Worm (Caenorhabditis elegans) whole organism, L2 larva: ENCODE results near the gene F42A10.5.

Source experiments
- C34F6.9 ChIP-seq: fragments of 150-350 bp; optimal IDR thresholded peaks from 2 replicates; lab custom pipeline; 2014; ENCODE audit warnings: missing biosample characterization, missing genetic modification characterization
- F13H6.1 ChIP-seq: sonication (generic microtip); optimal IDR thresholded peaks from 2 replicates; lab custom pipeline; 2016; ENCODE audit warnings: missing genetic modification characterization, missing compliant biosample characterization
- R02D3.7 ChIP-seq: fragments of 150-350 bp; optimal IDR thresholded peaks from 2 replicates; lab custom pipeline; 2014; ENCODE audit warnings: missing biosample characterization, missing genetic modification characterization
- ZK546.5 ChIP-seq: sonication (generic microtip); optimal IDR thresholded peaks from 2 replicates; lab custom pipeline; 2017; ENCODE audit warnings: missing biosample characterization, missing genetic modification characterization
- aly-2 ChIP-seq: fragments of 150-350 bp; optimal IDR thresholded peaks from 2 replicates; lab custom pipeline; 2014; ENCODE audit warnings: missing biosample characterization, missing genetic modification characterization
- ama-1 ChIP-seq: fragments of 150-350 bp; optimal IDR thresholded peaks from 2 replicates; lab custom pipeline; 2018; ENCODE audit warnings: inconsistent platforms
- blmp-1 ChIP-seq: sonication (generic microtip); optimal IDR thresholded peaks from 2 replicates; lab custom pipeline; 2017; ENCODE audit warnings: missing genetic modification characterization, mild to moderate bottlenecking, missing compliant biosample characterization, antibody characterized with exemption, moderate library complexity; ENCODE audit not compliant: insufficient read depth
- ceh-82 ChIP-seq: fragments of 150-350 bp; optimal IDR thresholded peaks from 2 replicates; lab custom pipeline; 2014; ENCODE audit warnings: missing biosample characterization, missing genetic modification characterization
- crh-2 ChIP-seq: sonication (generic microtip); optimal IDR thresholded peaks from 2 replicates; lab custom pipeline; 2017; ENCODE audit warnings: missing biosample characterization, missing genetic modification characterization
- dmd-4 ChIP-seq: sonication (generic microtip); optimal IDR thresholded peaks from 2 replicates; lab custom pipeline; 2017; ENCODE audit warnings: missing biosample characterization, missing genetic modification characterization
- elt-3 ChIP-seq: sonication (generic microtip); optimal IDR thresholded peaks from 2 replicates; lab custom pipeline; 2017; ENCODE audit warnings: missing biosample characterization, missing genetic modification characterization
- gmeb-1 ChIP-seq: fragments of 150-350 bp; optimal IDR thresholded peaks from 2 replicates; lab custom pipeline; 2014; ENCODE audit warnings: missing biosample characterization, missing genetic modification characterization
- lin-13 ChIP-seq: fragments of 150-350 bp; optimal IDR thresholded peaks from 2 replicates; lab custom pipeline; 2014; ENCODE audit warnings: missing biosample characterization, missing genetic modification reagents, missing genetic modification characterization
- lin-39 ChIP-seq: fragments of 150-350 bp; optimal IDR thresholded peaks from 2 replicates; lab custom pipeline; 2014; ENCODE audit warnings: missing biosample characterization, missing genetic modification reagents, missing genetic modification characterization
- lsy-2 ChIP-seq, 2 experiments: fragments of 150-350 bp in 1 of 2; sonication (generic microtip) in 1 of 2; optimal IDR thresholded peaks; 2 replicates each; lab custom pipeline; 2014 to 2017; ENCODE audit warnings: missing biosample characterization in 2 of 2, missing genetic modification characterization in 2 of 2
- mab-5 ChIP-seq: fragments of 150-350 bp; optimal IDR thresholded peaks from 2 replicates; lab custom pipeline; 2014; ENCODE audit warnings: missing biosample characterization, missing genetic modification characterization
- mbf-1 ChIP-seq: sonication (generic microtip); optimal IDR thresholded peaks from 2 replicates; lab custom pipeline; 2017; ENCODE audit warnings: missing biosample characterization, missing genetic modification characterization
- mdl-1 ChIP-seq, 2 experiments: fragments of 150-350 bp in 1 of 2; sonication (generic microtip) in 1 of 2; optimal IDR thresholded peaks; 2 replicates each; lab custom pipeline; 2017; ENCODE audit warnings: missing biosample characterization in 2 of 2, missing genetic modification characterization in 2 of 2
- nhr-10 ChIP-seq: sonication (generic microtip); optimal IDR thresholded peaks from 2 replicates; lab custom pipeline; 2017; ENCODE audit warnings: missing biosample characterization, missing genetic modification characterization
- nhr-11 ChIP-seq: fragments of 150-350 bp; optimal IDR thresholded peaks from 2 replicates; lab custom pipeline; 2014; ENCODE audit warnings: missing biosample characterization, missing genetic modification characterization
- nhr-12 ChIP-seq: fragments of 150-350 bp; optimal IDR thresholded peaks from 2 replicates; lab custom pipeline; 2014; ENCODE audit warnings: missing biosample characterization, missing genetic modification characterization
- nhr-129 ChIP-seq: fragments of 150-350 bp; optimal IDR thresholded peaks from 2 replicates; lab custom pipeline; 2014; ENCODE audit warnings: missing biosample characterization, missing genetic modification characterization
- nhr-21 ChIP-seq: fragments of 150-350 bp; optimal IDR thresholded peaks from 2 replicates; lab custom pipeline; 2014; ENCODE audit warnings: missing biosample characterization, missing genetic modification characterization
- nhr-237 ChIP-seq: fragments of 150-350 bp; optimal IDR thresholded peaks from 2 replicates; lab custom pipeline; 2014; ENCODE audit warnings: missing biosample characterization, missing genetic modification characterization
- nhr-25 ChIP-seq: fragments of 150-350 bp; sonication (generic microtip); optimal IDR thresholded peaks from 3 replicates; lab custom pipeline; 2014; ENCODE audit warnings: missing biosample characterization, missing genetic modification characterization
- nhr-6 ChIP-seq: fragments of 150-350 bp; optimal IDR thresholded peaks from 2 replicates; lab custom pipeline; 2014; ENCODE audit warnings: missing biosample characterization, missing genetic modification characterization
- nhr-77 ChIP-seq: fragments of 150-350 bp; optimal IDR thresholded peaks from 2 replicates; lab custom pipeline; 2014; ENCODE audit warnings: missing biosample characterization, missing genetic modification characterization
- peb-1 ChIP-seq: fragments of 150-350 bp; optimal IDR thresholded peaks from 2 replicates; lab custom pipeline; 2014; ENCODE audit warnings: missing biosample characterization, missing genetic modification characterization
- sem-4 ChIP-seq: fragments of 150-350 bp; optimal IDR thresholded peaks from 2 replicates; lab custom pipeline; 2014; ENCODE audit warnings: missing biosample characterization, missing genetic modification reagents, missing genetic modification characterization
- sma-9 ChIP-seq, 2 experiments: fragments of 150-350 bp in 1 of 2; sonication (generic microtip) in 1 of 2; optimal IDR thresholded peaks; 2 replicates each; lab custom pipeline; 2014 to 2016; ENCODE audit warnings: missing genetic modification characterization in 2 of 2, mild to moderate bottlenecking in 1 of 2, missing biosample characterization in 1 of 2, missing compliant biosample characterization in 1 of 2, missing genetic modification reagents in 1 of 2, moderate library complexity in 1 of 2
- unc-55 ChIP-seq: fragments of 150-350 bp; sonication (generic microtip); optimal IDR thresholded peaks from 3 replicates; lab custom pipeline; 2014; ENCODE audit warnings: missing biosample characterization, missing genetic modification reagents, missing genetic modification characterization
- unc-62 ChIP-seq: fragments of 150-350 bp; optimal IDR thresholded peaks from 2 replicates; lab custom pipeline; 2014; ENCODE audit warnings: missing biosample characterization, missing genetic modification reagents, missing genetic modification characterization
- zag-1 ChIP-seq: fragments of 150-350 bp; optimal IDR thresholded peaks from 2 replicates; lab custom pipeline; 2014; ENCODE audit warnings: missing biosample characterization, missing genetic modification characterization
- ztf-11 ChIP-seq: sonication (generic microtip); optimal IDR thresholded peaks from 2 replicates; lab custom pipeline; 2017; ENCODE audit warnings: missing biosample characterization, missing genetic modification characterization
- ztf-4 ChIP-seq: fragments of 150-350 bp; optimal IDR thresholded peaks from 2 replicates; lab custom pipeline; 2014; ENCODE audit warnings: missing biosample characterization, missing genetic modification characterization

F42A10.5 gene

ce11 chrIII:6170038-6170437, 3.2 kb downstream of the F42A10.5 start (continued):
- TF ChIP-seq nhr-129 (tag; lab: Kevin White, UChicago), result peak; percentile 74
- no peak for TF ChIP-seq peb-1
- no peak for TF ChIP-seq blmp-1 (tag; lab: Kevin White, UChicago)
- TF ChIP-seq sma-9 (GFP tag; optimal IDR thresholded peaks at IDR 0.05; lab: Kevin White, UChicago), result peak; percentile 37
- TF ChIP-seq sma-9 (tag; optimal IDR thresholded peaks at IDR 0.05; lab: Kevin White, UChicago), result no peak
- TF ChIP-seq nhr-6 (tag; lab: Kevin White, UChicago), result no peak
- TF ChIP-seq nhr-21 (tag; lab: Kevin White, UChicago), result no peak
- TF ChIP-seq nhr-11 (tag; lab: Kevin White, UChicago), result no peak
- peak in 1 of 2 experiments; percentile 60 for TF ChIP-seq lsy-2 (tag; optimal IDR thresholded peaks at IDR 0.05; lab: Kevin White, UChicago)
- TF ChIP-seq mdl-1 (tag; optimal IDR thresholded peaks at IDR 0.05; lab: Kevin White, UChicago), result no peak
- TF ChIP-seq lin-39 (tag; lab: Kevin White, UChicago), result no peak
- no peak for TF ChIP-seq ceh-82
- peak; percentile 45 for TF ChIP-seq unc-55
- no peak for TF ChIP-seq nhr-237
- TF ChIP-seq nhr-77 (tag; lab: Kevin White, UChicago), result no peak
- TF ChIP-seq lin-13 (GFP tag; lab: Kevin White, UChicago), result no peak
- TF ChIP-seq F13H6.1, result peak; percentile 46
- TF ChIP-seq R02D3.7, result no peak
- TF ChIP-seq ZK546.5 (tag; lab: Kevin White, UChicago), result no peak
- no peak for TF ChIP-seq dmd-4 (tag; lab: Kevin White, UChicago)
- TF ChIP-seq ztf-4 (tag; lab: Kevin White, UChicago), result no peak
- no peak for TF ChIP-seq aly-2 (tag; lab: Kevin White, UChicago)
- no peak for TF ChIP-seq unc-62
- no peak for TF ChIP-seq sem-4
- TF ChIP-seq mab-5, result peak; percentile 21

DNA sequence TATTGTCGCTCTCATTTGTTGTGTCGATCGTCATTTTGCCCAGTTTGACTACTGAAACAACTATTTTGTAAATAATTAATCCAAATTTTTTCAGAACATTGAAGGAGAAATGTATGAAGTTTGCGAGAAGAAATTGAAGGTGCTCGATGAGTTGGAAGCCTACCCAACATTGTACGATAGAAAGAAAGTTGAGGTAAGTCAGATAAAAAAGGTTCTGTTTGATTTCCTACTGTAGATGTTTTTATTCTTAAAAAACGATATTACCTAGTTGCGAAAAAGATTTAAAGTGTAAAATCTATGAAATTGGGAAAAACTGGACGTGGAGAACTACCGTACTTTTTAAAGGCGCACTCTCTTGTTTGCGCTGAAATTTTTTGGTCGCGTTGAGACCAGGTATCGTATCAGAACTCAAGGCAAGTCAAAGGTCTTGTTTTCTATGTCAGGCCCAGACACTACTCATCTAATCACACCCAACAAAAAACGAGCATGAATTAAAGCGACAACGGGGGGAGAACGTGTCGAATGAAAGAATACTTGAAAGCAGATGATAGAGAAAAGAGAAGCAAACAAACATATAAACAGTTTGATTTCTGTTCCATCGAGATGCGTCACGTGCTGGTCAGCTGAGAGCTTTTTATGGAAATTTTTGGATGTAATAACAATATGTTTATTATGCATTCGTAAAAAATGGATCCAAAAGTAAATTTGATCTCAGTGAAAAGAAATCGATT, 4.6 kb downstream of the F42A10.5 start, which contains the start of gene efk-1:
Gene efk-1 (minus strand): TSS at position 51 of the 731 bp plus-strand sequence.
- no peak for TF ChIP-seq zag-1 (tag; lab: Kevin White, UChicago)
- peak; percentile 36 for TF ChIP-seq crh-2
- no peak for TF ChIP-seq mbf-1
- peak; percentile 42 for TF ChIP-seq nhr-129 (tag; lab: Kevin White, UChicago)
- TF ChIP-seq ZK546.5 (tag; lab: Kevin White, UChicago), result no peak
- TF ChIP-seq dmd-4 (tag; lab: Kevin White, UChicago), result no peak
- no peak for TF ChIP-seq nhr-10 (tag; lab: Kevin White, UChicago)
- peak; percentile 21 for TF ChIP-seq C34F6.9 (tag; lab: Kevin White, UChicago)
- TF ChIP-seq blmp-1 (tag; lab: Kevin White, UChicago), result no peak
- TF ChIP-seq ama-1 (lab: Kevin White, UChicago), result peak; percentile 20

- TF ChIP-seq elt-3 (tag; lab: Kevin White, UChicago), result no peak
- TF ChIP-seq sem-4, result no peak
- TF ChIP-seq nhr-237, result no peak
- TF ChIP-seq sma-9 (GFP tag; optimal IDR thresholded peaks at IDR 0.05; lab: Kevin White, UChicago), result no peak
- no peak for TF ChIP-seq sma-9 (tag; optimal IDR thresholded peaks at IDR 0.05; lab: Kevin White, UChicago)
Measured at ce11 chrIII:6166634-6167033, 6.6 kb downstream of the F42A10.5 start.

- TF ChIP-seq ztf-11, result no peak
- TF ChIP-seq nhr-129 (tag; lab: Kevin White, UChicago), result no peak
- TF ChIP-seq nhr-11 (tag; lab: Kevin White, UChicago), result no peak
- no peak for TF ChIP-seq lsy-2 (tag; optimal IDR thresholded peaks at IDR 0.05; lab: Kevin White, UChicago)
- no peak for TF ChIP-seq gmeb-1
- TF ChIP-seq nhr-25 (tag; lab: Kevin White, UChicago), result no peak
- TF ChIP-seq nhr-12, result no peak
Measured at ce11 chrIII:6165240-6165639, 8.0 kb downstream of the F42A10.5 start.
